Fruit fly (Drosophila melanogaster): ENCODE data around the gene Lgr4.

Lgr4 gene

dm6 chrX:13138887-13139286, 50.1 kb downstream of the Lgr4 start, which contains the start of gene CG32645 (continued):
- peak; percentile 59; the same call in 1 of the 4 replicates for TF ChIP-seq chinmo (GFP tag; IDR thresholded peaks at IDR 0.05; ENCODE audit: partially characterized antibody)
- no peak for TF ChIP-seq CG9876 (GFP tag; optimal IDR thresholded peaks at IDR 0.05)
- TF ChIP-seq Pdp1 (GFP tag; optimal IDR thresholded peaks at IDR 0.05): peak in 1 of 2 experiments; percentile 26
- TF ChIP-seq cg (GFP tag; optimal IDR thresholded peaks at IDR 0.05): peak; percentile 49
- no peak for TF ChIP-seq klu (GFP tag; IDR thresholded peaks at IDR 0.05)
- peak; percentile 97 for TF ChIP-seq Blimp-1 (GFP tag; optimal IDR thresholded peaks at IDR 0.05)
- no peak for TF ChIP-seq Hand (GFP tag; optimal IDR thresholded peaks at IDR 0.05)
- TF ChIP-seq CG4360 (GFP tag; IDR thresholded peaks at IDR 0.05): no peak
- peak; percentile 85 for TF ChIP-seq z (GFP tag; IDR thresholded peaks at IDR 0.05)
- peak; percentile 11 for TF ChIP-seq CG12769 (tag; optimal IDR thresholded peaks at IDR 0.05)

DNA sequence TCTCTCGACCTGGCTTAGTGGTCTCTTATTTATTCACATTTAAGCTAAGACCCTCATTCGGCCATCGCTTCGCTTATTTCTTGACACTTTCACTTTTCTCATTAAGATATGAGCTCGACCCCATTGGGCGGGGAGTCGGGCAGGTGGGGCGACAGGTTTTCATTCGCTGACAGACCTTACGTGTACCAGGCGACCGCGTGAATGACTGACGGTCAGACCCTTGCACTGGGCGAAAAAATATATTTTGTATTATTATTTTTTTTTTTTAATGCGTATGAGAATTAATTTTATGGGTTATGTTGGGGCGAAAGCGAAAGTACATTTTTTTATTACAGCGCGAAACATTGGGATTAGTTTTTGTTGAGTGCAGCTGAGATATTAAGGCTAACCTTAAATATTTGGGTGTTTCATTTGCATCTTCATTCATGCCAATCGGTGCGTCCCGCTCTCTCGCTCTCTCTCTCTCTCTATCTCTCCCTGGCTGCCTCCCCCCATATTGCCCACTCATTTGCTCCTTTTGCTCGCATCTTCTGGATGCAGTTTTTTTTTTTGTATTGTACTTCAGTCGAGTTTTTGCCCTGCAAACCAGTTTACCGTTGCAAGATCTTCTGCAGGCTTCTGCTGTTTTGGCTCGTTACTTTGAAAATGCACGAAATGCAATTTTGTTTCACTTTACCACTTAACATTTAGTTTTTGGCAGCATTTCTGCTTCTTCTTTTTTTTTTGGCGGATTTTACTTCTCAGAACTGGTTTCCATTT, 51.8 kb downstream of the Lgr4 start:
- TF ChIP-seq az2 (GFP tag; optimal IDR thresholded peaks at IDR 0.05) (peak; percentile 10), z (GFP tag; IDR thresholded peaks at IDR 0.05) (no peak), Chrac-16 (GFP tag; optimal IDR thresholded peaks at IDR 0.05) (no peak), stwl (tag; optimal IDR thresholded peaks at IDR 0.05) (no peak), Side (GFP tag; optimal IDR thresholded peaks at IDR 0.05) (no peak), trh (GFP tag; optimal IDR thresholded peaks at IDR 0.05) (peak; percentile 18), Camta (GFP tag; optimal IDR thresholded peaks at IDR 0.05) (no peak), CG9932 (GFP tag; IDR thresholded peaks at IDR 0.05) (no peak), CG12942 (GFP tag; optimal IDR thresholded peaks at IDR 0.05) (no peak), wor (GFP tag; IDR thresholded peaks at IDR 0.05) (peak; percentile 70), CG14667 (GFP tag; IDR thresholded peaks at IDR 0.05) (peak; percentile 29; the same call in 1 of the 2 replicates), tna (GFP tag; IDR thresholded peaks at IDR 0.05; ENCODE audit: partially characterized antibody) (no peak), pho (GFP tag; optimal IDR thresholded peaks at IDR 0.05) (no peak), Ravus (GFP tag; IDR thresholded peaks at IDR 0.05) (no peak), CG32767 (GFP tag; IDR thresholded peaks at IDR 0.05) (0 out of 2 replicates have a peak, but pooled peaks have one; percentile 53), CG13424 (tag; optimal IDR thresholded peaks at IDR 0.05) (peak; percentile 50), ash1 (GFP tag; optimal IDR thresholded peaks at IDR 0.05) (no peak), Usf (GFP tag; optimal IDR thresholded peaks at IDR 0.05) (no peak), gt (GFP tag; IDR thresholded peaks at IDR 0.05) (no peak), nmo (GFP tag; optimal IDR thresholded peaks at IDR 0.05) (peak; percentile 72), nerfin-2 (GFP tag; IDR thresholded peaks at IDR 0.05; ENCODE audit: partially characterized antibody) (no peak), kah (GFP tag; optimal IDR thresholded peaks at IDR 0.05) (no peak), CG10321 (GFP tag; IDR thresholded peaks at IDR 0.05) (no peak), dimm (GFP tag; IDR thresholded peaks at IDR 0.05) (peak; percentile 43; the same call in 1 of the 2 replicates), CG10959 (GFP tag; IDR thresholded peaks at IDR 0.05) (no peak), salm (tag; optimal IDR thresholded peaks at IDR 0.05) (no peak), phol (tag; optimal IDR thresholded peaks at IDR 0.05) (peak; percentile 47), Gug (GFP tag; IDR thresholded peaks at IDR 0.05) (peak; percentile 39; the same call in 1 of the 4 replicates), pnt (GFP tag; optimal IDR thresholded peaks at IDR 0.05) (peak; percentile 17), CG6654 (GFP tag; optimal IDR thresholded peaks at IDR 0.05) (no peak), dm (GFP tag; optimal IDR thresholded peaks at IDR 0.05) (no peak), esg (GFP tag; conservative IDR thresholded peaks at IDR 0.05) (peak; percentile 79), hbn (GFP tag; IDR thresholded peaks at IDR 0.05; ENCODE audit: partially characterized antibody) (no peak), sens (GFP tag) (peak; percentile 73), CG31365 (tag; optimal IDR thresholded peaks at IDR 0.05) (no peak), peb (GFP tag; IDR thresholded peaks at IDR 0.05) (no peak), Hsf (GFP tag; optimal IDR thresholded peaks at IDR 0.05) (no peak), CG9817 (tag; optimal IDR thresholded peaks at IDR 0.05) (no peak), HLH3B (GFP tag; IDR thresholded peaks at IDR 0.05) (peak; percentile 77), Antp (GFP tag; optimal IDR thresholded peaks at IDR 0.05) (no peak)

Data from whole organism, embryonic.